Worm (Caenorhabditis elegans): ENCODE data around the gene grl-21.

Gene grl-21

ce11 chrIV:10697022-10697979 lies 40.0 kb upstream of the grl-21 start, which contains the start of gene allo-1 (continued):
- TF ChIP-seq lsy-2 (tag; optimal IDR thresholded peaks at IDR 0.05) = peak; percentile 35 to 68
- peak; percentile 79 for TF ChIP-seq mep-1 (tag; optimal IDR thresholded peaks at IDR 0.05)
- peak; percentile 31 for TF ChIP-seq ama-1 (optimal IDR thresholded peaks at IDR 0.05)
- peak; percentile 15 to 83 for TF ChIP-seq mdl-1 (tag; optimal IDR thresholded peaks at IDR 0.05)
- TF ChIP-seq aha-1 (tag) = peak; percentile 92
- peak; percentile 80 for TF ChIP-seq nhr-28 (tag; optimal IDR thresholded peaks at IDR 0.05)
- peak; percentile 94 for TF ChIP-seq hlh-11 (tag; optimal IDR thresholded peaks at IDR 0.05)
- 0 out of 2 replicates have a peak, but pooled peaks have one; percentile 31 for TF ChIP-seq dmd-9 (GFP tag; IDR thresholded peaks at IDR 0.05)
- TF ChIP-seq dpl-1 (GFP tag; optimal IDR thresholded peaks at IDR 0.05) = peak; percentile 82
- peak; percentile 97 for TF ChIP-seq hlh-30 (tag; optimal IDR thresholded peaks at IDR 0.05; ENCODE audit: insufficient read depth)
- TF ChIP-seq nhr-76 (tag; optimal IDR thresholded peaks at IDR 0.05) = no peak
- peak in 1 of 2 experiments; percentile 28 for TF ChIP-seq unc-62 (GFP tag; optimal IDR thresholded peaks at IDR 0.05 in 1 of 2)
- TF ChIP-seq unc-62 (tag; optimal IDR thresholded peaks at IDR 0.05) = no peak
- TF ChIP-seq mxl-3 (GFP tag; optimal IDR thresholded peaks at IDR 0.05) = peak; percentile 65
- no peak for TF ChIP-seq php-3 (GFP tag; IDR thresholded peaks at IDR 0.05)
- TF ChIP-seq pqm-1 (tag; optimal IDR thresholded peaks at IDR 0.05) = peak; percentile 7
- TF ChIP-seq jun-1 (tag; optimal IDR thresholded peaks at IDR 0.05) = peak; percentile 62
- TF ChIP-seq vab-7 (GFP tag; IDR thresholded peaks at IDR 0.05) = no peak
- TF ChIP-seq ctbp-1 (GFP tag; IDR thresholded peaks at IDR 0.05) = no peak
- TF ChIP-seq rbr-2 (tag; optimal IDR thresholded peaks at IDR 0.05) = peak; percentile 24
- TF ChIP-seq daf-8 (GFP tag; IDR thresholded peaks at IDR 0.05) = no peak
- peak; percentile 69 for TF ChIP-seq nhr-77 (tag; optimal IDR thresholded peaks at IDR 0.05)
- 0 out of 2 replicates have a peak, but pooled peaks have one; percentile 47 for TF ChIP-seq pha-4 (GFP tag; IDR thresholded peaks at IDR 0.05)
- TF ChIP-seq pha-4 (tag; optimal IDR thresholded peaks at IDR 0.05) = no peak
- no peak for TF ChIP-seq egl-27 (tag; optimal IDR thresholded peaks at IDR 0.05)
- TF ChIP-seq nhr-48 (tag; optimal IDR thresholded peaks at IDR 0.05) = peak; percentile 18

- TF ChIP-seq set-16 (GFP tag; IDR thresholded peaks at IDR 0.05) = peak; percentile 68
- TF ChIP-seq lim-7 (GFP tag; IDR thresholded peaks at IDR 0.05) = 0 out of 2 replicates have a peak, but pooled peaks have one; percentile 39
- no peak for TF ChIP-seq ceh-44 (GFP tag; IDR thresholded peaks at IDR 0.05)
- peak in 1 of 2 experiments; percentile 17 for TF ChIP-seq unc-62 (GFP tag; optimal IDR thresholded peaks at IDR 0.05 in 1 of 2)
- no peak for TF ChIP-seq unc-62 (tag; optimal IDR thresholded peaks at IDR 0.05)
- no peak for TF ChIP-seq nhr-237 (tag; optimal IDR thresholded peaks at IDR 0.05)
- TF ChIP-seq rbr-2 (tag; optimal IDR thresholded peaks at IDR 0.05) = no peak
- no peak for TF ChIP-seq F10B5.3 (tag; optimal IDR thresholded peaks at IDR 0.05)
- TF ChIP-seq dmd-8 (GFP tag; IDR thresholded peaks at IDR 0.05) = 0 out of 2 replicates have a peak, but pooled peaks have one; percentile 55
- no peak for TF ChIP-seq mxl-3 (GFP tag; optimal IDR thresholded peaks at IDR 0.05)
- no peak for TF ChIP-seq skn-1 (tag; optimal IDR thresholded peaks at IDR 0.05)
Observed at ce11 chrIV:10698486-10698885, 38.8 kb upstream of the grl-21 start.

DNA sequence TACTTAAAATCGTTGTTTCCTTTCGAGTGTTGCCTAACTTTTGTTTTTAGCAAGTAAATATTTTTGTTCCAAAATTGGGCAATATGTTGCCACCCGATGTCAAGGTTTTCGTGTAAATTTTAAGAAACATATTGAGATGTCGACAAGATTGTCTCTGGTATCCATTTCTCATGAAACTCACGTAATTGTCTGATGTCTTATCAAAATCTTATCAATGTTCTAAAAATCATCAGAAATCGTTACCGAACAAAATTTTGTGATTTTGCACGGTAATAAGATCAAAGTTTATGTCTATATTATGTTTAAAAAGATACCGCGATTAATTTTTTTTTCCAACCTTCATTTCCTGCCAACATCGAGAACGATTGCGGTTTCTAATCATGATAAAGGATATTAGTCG lies 38.3 kb upstream of the grl-21 start:
- TF ChIP-seq T20F7.1 (GFP tag; optimal IDR thresholded peaks at IDR 0.05) (peak; percentile 51), dmd-6 (GFP tag; IDR thresholded peaks at IDR 0.05) (peak; percentile 20; the same call in 1 of the 2 replicates), dmd-8 (GFP tag; IDR thresholded peaks at IDR 0.05) (no peak), aha-1 (tag) (peak; percentile 86), dve-1 (tag; optimal IDR thresholded peaks at IDR 0.05; ENCODE audit: insufficient read depth) (peak; percentile 18)
